Worm (Caenorhabditis elegans) whole organism, midembryonic: ENCODE data around the gene ntp-1.

Experiments
- T22C8.4 ChIP-seq: fragments of 200-800 bp; sonication (Bioruptor generic); IDR thresholded peaks from 2 replicates; pipeline ENCODE4 v1.3.6; 2022; ENCODE audit warnings: missing genetic modification characterization, missing compliant biosample characterization
- cog-1 ChIP-seq: sonication (generic microtip); optimal IDR thresholded peaks from 2 replicates; lab custom pipeline; 2016; ENCODE audit warnings: missing genetic modification characterization, missing compliant biosample characterization
- flt-1 ChIP-seq: fragments of 200-800 bp; sonication (Bioruptor generic); IDR thresholded peaks from 2 replicates; pipeline ENCODE4 v1.3.6; 2022; ENCODE audit warnings: missing genetic modification characterization, missing compliant biosample characterization
- klf-2 ChIP-seq: fragments of 200-800 bp; sonication (Bioruptor generic); conservative IDR thresholded peaks from 2 replicates; pipeline ENCODE4 v1.3.6; 2022; ENCODE audit warnings: missing genetic modification reagents, missing genetic modification characterization, missing compliant biosample characterization
- med-1 ChIP-seq: sonication (generic microtip); optimal IDR thresholded peaks from 2 replicates; lab custom pipeline; 2017; ENCODE audit warnings: missing genetic modification characterization, mild to moderate bottlenecking, missing compliant biosample characterization, antibody characterized with exemption, missing genetic modification reagents; ENCODE audit not compliant: insufficient read depth
- ref-1 ChIP-seq: fragments of 200-800 bp; sonication (Bioruptor generic); conservative IDR thresholded peaks from 2 replicates; pipeline ENCODE4 v1.3.6; 2022; ENCODE audit warnings: missing genetic modification reagents, missing genetic modification characterization, missing compliant biosample characterization
- tab-1 ChIP-seq: fragments of 200-800 bp; sonication (Bioruptor generic); IDR thresholded peaks from 2 replicates; pipeline ENCODE4 v1.3.6; 2022; ENCODE audit warnings: missing genetic modification characterization, missing compliant biosample characterization
- ztf-23 ChIP-seq: fragments of 200-800 bp; sonication (Bioruptor generic); IDR thresholded peaks from 2 replicates; pipeline ENCODE4 v1.3.6; 2022; ENCODE audit warnings: missing genetic modification reagents, missing genetic modification characterization, missing compliant biosample characterization
- ztf-29 ChIP-seq: fragments of 200-800 bp; sonication (Bioruptor generic); IDR thresholded peaks from 2 replicates; pipeline ENCODE4 v1.3.6; 2022; ENCODE audit warnings: missing genetic modification reagents, missing genetic modification characterization, missing compliant biosample characterization

DNA sequence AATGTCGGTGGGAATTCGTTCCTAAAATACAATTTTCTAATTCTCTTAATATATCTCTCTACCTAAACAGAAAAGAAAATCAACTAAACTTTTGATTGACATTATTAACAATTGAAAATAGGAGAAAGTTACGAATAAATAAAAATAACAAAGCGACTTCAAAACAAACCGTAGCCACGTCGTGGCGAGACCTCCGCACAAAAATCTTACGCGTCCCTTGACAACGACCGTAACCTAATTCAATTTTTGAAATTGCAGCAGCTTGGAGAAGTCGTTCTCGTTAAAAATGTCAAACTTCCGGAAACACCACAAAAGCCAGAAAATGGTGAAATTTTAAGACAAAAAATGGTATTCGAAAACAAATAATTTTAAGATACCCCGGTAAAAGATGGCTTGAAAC is 30.3 kb downstream of the ntp-1 start:
- TF ChIP-seq med-1 (GFP tag; lab: Kevin White, UChicago) (no peak), klf-2 (no peak), cog-1 (no peak), ztf-23 (GFP tag; lab: Robert Waterston, UW) (no peak), T22C8.4 (GFP tag; lab: Robert Waterston, UW) (no peak), flt-1 (no peak), ref-1 (GFP tag; lab: Robert Waterston, UW) (no peak), ztf-29 (no peak), tab-1 (GFP tag; lab: Robert Waterston, UW) (no peak)
